Worm (Caenorhabditis elegans) whole organism, late embryonic: ENCODE results near the gene F47G3.1.

Experiments
- C38D4.7 ChIP-seq: fragments of 200-800 bp; sonication (Bioruptor generic); optimal IDR thresholded peaks from 2 replicates; lab custom pipeline; 2018; ENCODE audit warnings: mild to moderate bottlenecking, missing genetic modification characterization, moderate library complexity, missing compliant biosample characterization
- F13H6.1 ChIP-seq: sonication (generic microtip); optimal IDR thresholded peaks from 2 replicates; lab custom pipeline; 2016; ENCODE audit warnings: missing genetic modification characterization, missing compliant biosample characterization
- ceh-34 ChIP-seq: sonication (generic microtip); optimal IDR thresholded peaks from 2 replicates; lab custom pipeline; 2016; ENCODE audit warnings: mild to moderate bottlenecking, missing genetic modification characterization, missing compliant biosample characterization
- ceh-48 ChIP-seq: sonication (generic microtip); optimal IDR thresholded peaks from 2 replicates; lab custom pipeline; 2016; ENCODE audit warnings: missing genetic modification characterization, inconsistent platforms, missing compliant biosample characterization
- ceh-6 ChIP-seq: fragments of 200-800 bp; sonication (Bioruptor generic); optimal IDR thresholded peaks from 2 replicates; lab custom pipeline; 2018; ENCODE audit warnings: mild to moderate bottlenecking, missing genetic modification characterization, missing compliant biosample characterization
- ceh-9 ChIP-seq: sonication (generic microtip); optimal IDR thresholded peaks from 2 replicates; lab custom pipeline; 2016; ENCODE audit warnings: mild to moderate bottlenecking, missing genetic modification characterization, inconsistent platforms, missing compliant biosample characterization
- dmd-4 ChIP-seq: sonication (generic microtip); optimal IDR thresholded peaks from 2 replicates; lab custom pipeline; 2016; ENCODE audit warnings: borderline replicate concordance, missing genetic modification characterization, missing compliant biosample characterization
- elt-2 ChIP-seq: sonication (generic microtip); optimal IDR thresholded peaks from 2 replicates; lab custom pipeline; 2016; ENCODE audit warnings: missing genetic modification reagents, missing genetic modification characterization, missing compliant biosample characterization
- fkh-6 ChIP-seq: sonication (generic microtip); optimal IDR thresholded peaks from 2 replicates; lab custom pipeline; 2016; ENCODE audit warnings: missing genetic modification characterization, missing compliant biosample characterization
- hlh-13 ChIP-seq: fragments of 200-800 bp; sonication (Bioruptor generic); optimal IDR thresholded peaks from 2 replicates; lab custom pipeline; 2018; ENCODE audit warnings: mild to moderate bottlenecking, missing genetic modification characterization, missing compliant biosample characterization
- hlh-15 ChIP-seq: sonication (generic microtip); optimal IDR thresholded peaks from 2 replicates; lab custom pipeline; 2016; ENCODE audit warnings: missing genetic modification characterization, missing compliant biosample characterization
- hlh-6 ChIP-seq: sonication (generic microtip); optimal IDR thresholded peaks from 2 replicates; lab custom pipeline; 2016; ENCODE audit warnings: missing genotype, missing genetic modification characterization, missing compliant biosample characterization
- lin-11 ChIP-seq: fragments of 200-800 bp; sonication (Bioruptor generic); optimal IDR thresholded peaks from 2 replicates; lab custom pipeline; 2018; ENCODE audit warnings: mild to moderate bottlenecking, missing genetic modification characterization, missing compliant biosample characterization
- nhr-11 ChIP-seq: fragments of 150-350 bp; optimal IDR thresholded peaks from 2 replicates; lab custom pipeline; 2014; ENCODE audit warnings: missing biosample characterization, missing genetic modification characterization
- pat-9 ChIP-seq: fragments of 200-800 bp; sonication (Bioruptor generic); optimal IDR thresholded peaks from 2 replicates; lab custom pipeline; 2018; ENCODE audit warnings: mild to moderate bottlenecking, missing genetic modification characterization, moderate library complexity, missing compliant biosample characterization
- pha-4 ChIP-seq: fragments of 150-350 bp; optimal IDR thresholded peaks from 2 replicates; lab custom pipeline; 2018; ENCODE audit warnings: missing biosample characterization, missing genetic modification reagents, missing genetic modification characterization
- pqm-1 ChIP-seq: sonication (generic microtip); optimal IDR thresholded peaks from 2 replicates; lab custom pipeline; 2016; ENCODE audit warnings: missing genetic modification characterization, missing compliant biosample characterization
- sox-4 ChIP-seq: sonication (generic microtip); optimal IDR thresholded peaks from 2 replicates; lab custom pipeline; 2017; ENCODE audit warnings: mild to moderate bottlenecking, missing genetic modification characterization, inconsistent platforms, missing compliant biosample characterization
- zip-5 ChIP-seq: sonication (generic microtip); optimal IDR thresholded peaks from 2 replicates; lab custom pipeline; 2016; ENCODE audit warnings: missing genetic modification characterization, missing compliant biosample characterization

F47G3.1 gene

ce11 chrX:2439728-2440127 is 54.2 kb downstream of the F47G3.1 start:
- no peak for TF ChIP-seq hlh-13
- peak; percentile 38 for TF ChIP-seq elt-2 (tag; lab: Kevin White, UChicago)

- TF ChIP-seq hlh-15: no peak
- no peak for TF ChIP-seq fkh-6
- no peak for TF ChIP-seq F13H6.1
- TF ChIP-seq ceh-34 (tag; lab: Kevin White, UChicago): no peak
- TF ChIP-seq zip-5: no peak
- no peak for TF ChIP-seq hlh-6 (tag; lab: Kevin White, UChicago)
- TF ChIP-seq lin-11 (tag; lab: Kevin White, UChicago): no peak
- TF ChIP-seq ceh-48 (tag; lab: Kevin White, UChicago): no peak
- TF ChIP-seq ceh-6 (GFP tag; lab: Kevin White, UChicago): no peak
- TF ChIP-seq dmd-4 (tag; lab: Kevin White, UChicago): no peak
- no peak for TF ChIP-seq ceh-9 (tag; lab: Kevin White, UChicago)
- no peak for TF ChIP-seq pat-9
- TF ChIP-seq sox-4 (tag; lab: Kevin White, UChicago): no peak
- TF ChIP-seq pqm-1 (tag; lab: Kevin White, UChicago): no peak
- TF ChIP-seq C38D4.7: no peak
- TF ChIP-seq pha-4: no peak
- no peak for TF ChIP-seq nhr-11 (tag; lab: Kevin White, UChicago)
Observed at ce11 chrX:2441163-2441562, 55.6 kb downstream of the F47G3.1 start.
